Fruit fly (Drosophila melanogaster) S2 (cell line): ENCODE data around the gene CG15550.

Experiments used
- CG8478 ChIP-seq: fragments of >200 bp; optimal IDR thresholded peaks from 2 replicates; lab custom pipeline; 2018
- CTCF ChIP-seq, 2 experiments: fragments of >200 bp; optimal IDR thresholded peaks; 2 replicates each; lab custom pipeline; 2018

- no peak for TF ChIP-seq CTCF (optimal IDR thresholded peaks at IDR 0.05; lab: Kevin White, UChicago)
- TF ChIP-seq CG8478 (lab: Kevin White, UChicago): no peak
Observed at dm6 chr3R:30890045-30890444, 46.9 kb downstream of the CG15550 start.
